Fruit fly (Drosophila melanogaster) whole organism, prepupa: Measurements from ENCODE around the gene CG34015.

Experiments
- CG10631 ChIP-seq: fragments of 200-800 bp; sonication (Bioruptor generic); optimal IDR thresholded peaks from 2 replicates; lab custom pipeline; 2016; ENCODE audit warnings: missing biosample characterization, missing genetic modification characterization
- CG11762 ChIP-seq: fragments of 200-800 bp; sonication (Bioruptor generic); optimal IDR thresholded peaks from 3 replicates; lab custom pipeline; 2016; ENCODE audit warnings: missing biosample characterization, missing genetic modification characterization; ENCODE audit not compliant: insufficient read depth
- CG1621 ChIP-seq: fragments of 200-800 bp; sonication (Bioruptor generic); optimal IDR thresholded peaks from 3 replicates; lab custom pipeline; 2018; ENCODE audit warnings: missing biosample characterization, mild to moderate bottlenecking, missing genetic modification characterization
- CG3032 ChIP-seq: fragments of 200-800 bp; optimal IDR thresholded peaks from 2 replicates; lab custom pipeline; 2019; ENCODE audit warnings: missing biosample characterization, mild to moderate bottlenecking, missing genetic modification characterization, moderate library complexity
- CG3919 ChIP-seq: fragments of 200-800 bp; sonication (Bioruptor generic); optimal IDR thresholded peaks from 3 replicates; lab custom pipeline; 2016; ENCODE audit warnings: missing biosample characterization, missing genetic modification characterization
- CG6163 ChIP-seq: fragments of 200-800 bp; sonication (Bioruptor generic); IDR thresholded peaks from 3 replicates; pipeline ENCODE4 v1.3.6; 2022; ENCODE audit warnings: missing biosample characterization, missing genetic modification characterization
- CG6276 ChIP-seq: fragments of 200-800 bp; sonication (Bioruptor generic); optimal IDR thresholded peaks from 2 replicates; lab custom pipeline; 2017; ENCODE audit warnings: missing biosample characterization, mild to moderate bottlenecking, missing genetic modification characterization
- CG6792 ChIP-seq: fragments of 200-800 bp; sonication (Bioruptor generic); optimal IDR thresholded peaks from 3 replicates; lab custom pipeline; 2016; ENCODE audit warnings: missing biosample characterization, missing genetic modification characterization
- CG8319 ChIP-seq: fragments of 200-800 bp; sonication (Bioruptor generic); optimal IDR thresholded peaks from 3 replicates; lab custom pipeline; 2016; ENCODE audit warnings: missing biosample characterization, missing genetic modification characterization
- CG9139 ChIP-seq: fragments of 200-800 bp; sonication (Bioruptor generic); optimal IDR thresholded peaks from 3 replicates; lab custom pipeline; 2017; ENCODE audit warnings: missing biosample characterization, mild to moderate bottlenecking, missing genetic modification characterization
- Eip75B ChIP-seq: fragments of 200-800 bp; sonication (Bioruptor generic); optimal IDR thresholded peaks from 3 replicates; lab custom pipeline; 2016; ENCODE audit warnings: missing biosample characterization, missing genetic modification characterization
- Eip78C ChIP-seq: fragments of 200-800 bp; sonication (Bioruptor generic); peaks from one replicate; lab custom pipeline; 2016; ENCODE audit warnings: missing biosample characterization, missing genetic modification characterization
- Hr38 ChIP-seq: sonication (Bioruptor generic); optimal IDR thresholded peaks from 2 replicates; lab custom pipeline; 2016; ENCODE audit warnings: missing biosample characterization, missing genetic modification characterization
- Hr4 ChIP-seq: fragments of 200-800 bp; sonication (Bioruptor generic); optimal IDR thresholded peaks from 3 replicates; lab custom pipeline; 2016; ENCODE audit warnings: missing biosample characterization, missing genetic modification characterization
- Lpt ChIP-seq: fragments of 200-800 bp; sonication (Bioruptor generic); optimal IDR thresholded peaks from 3 replicates; lab custom pipeline; 2016; ENCODE audit warnings: missing biosample characterization, missing genetic modification characterization
- Smox ChIP-seq: fragments of 200-800 bp; sonication (Bioruptor generic); optimal IDR thresholded peaks from 3 replicates; lab custom pipeline; 2016; ENCODE audit warnings: missing biosample characterization, missing genetic modification characterization
- Sox14 ChIP-seq: fragments of 200-800 bp; sonication (Bioruptor generic); optimal IDR thresholded peaks from 3 replicates; lab custom pipeline; 2016; ENCODE audit warnings: missing biosample characterization, missing genetic modification characterization
- acj6 ChIP-seq: fragments of 200-800 bp; sonication (Bioruptor generic); optimal IDR thresholded peaks from 3 replicates; lab custom pipeline; 2016; ENCODE audit warnings: missing biosample characterization, missing genetic modification characterization
- cyc ChIP-seq: fragments of 200-800 bp; sonication (Bioruptor generic); optimal IDR thresholded peaks from 3 replicates; lab custom pipeline; 2016; ENCODE audit warnings: missing biosample characterization, missing genetic modification characterization
- dac ChIP-seq: fragments of 200-800 bp; sonication (Bioruptor generic); optimal IDR thresholded peaks from 2 replicates; lab custom pipeline; 2017; ENCODE audit warnings: missing biosample characterization, mild to moderate bottlenecking, missing genetic modification characterization
- eg ChIP-seq: fragments of 200-800 bp; sonication (Bioruptor generic); IDR thresholded peaks from 3 replicates; pipeline ENCODE4 v1.3.6; 2022; ENCODE audit warnings: missing biosample characterization, missing genetic modification characterization
- esn ChIP-seq: fragments of 200-800 bp; sonication (Bioruptor generic); optimal IDR thresholded peaks from 2 replicates; lab custom pipeline; 2016; ENCODE audit warnings: missing biosample characterization, mild to moderate bottlenecking, missing genetic modification characterization, moderate library complexity
- fd85E ChIP-seq: fragments of 200-800 bp; sonication (Bioruptor generic); optimal IDR thresholded peaks from 3 replicates; lab custom pipeline; 2016; ENCODE audit warnings: missing biosample characterization, missing genetic modification characterization
- fkh ChIP-seq: fragments of 200-800 bp; sonication (Bioruptor generic); optimal IDR thresholded peaks from 3 replicates; lab custom pipeline; 2017; ENCODE audit warnings: missing biosample characterization, mild to moderate bottlenecking, missing genetic modification characterization, moderate library complexity
- lz ChIP-seq: fragments of 200-800 bp; sonication (Bioruptor generic); optimal IDR thresholded peaks from 3 replicates; lab custom pipeline; 2016; ENCODE audit warnings: missing biosample characterization, missing genetic modification characterization
- net ChIP-seq: fragments of 200-800 bp; sonication (Bioruptor generic); optimal IDR thresholded peaks from 3 replicates; lab custom pipeline; 2016; ENCODE audit warnings: missing biosample characterization, missing genetic modification characterization
- pdm3 ChIP-seq: fragments of 200-800 bp; sonication (Bioruptor generic); optimal IDR thresholded peaks from 3 replicates; lab custom pipeline; 2016; ENCODE audit warnings: missing biosample characterization, missing genetic modification characterization
- spab ChIP-seq: fragments of 200-800 bp; sonication (Bioruptor generic); optimal IDR thresholded peaks from 2 replicates; lab custom pipeline; 2017; ENCODE audit warnings: missing biosample characterization, mild to moderate bottlenecking, missing genetic modification characterization, missing genetic modification reagents
- ss ChIP-seq, 2 experiments: fragments of 200-800 bp; sonication (Bioruptor generic); optimal IDR thresholded peaks; 2 replicates in 1 of 2; 3 replicates in 1 of 2; lab custom pipeline; 2017 to 2018; ENCODE audit warnings: mild to moderate bottlenecking in 2 of 2, missing biosample characterization in 2 of 2, missing genetic modification characterization in 2 of 2, moderate library complexity in 1 of 2
- svp ChIP-seq: fragments of 200-800 bp; sonication (Bioruptor generic); peaks from one replicate; lab custom pipeline; 2016; ENCODE audit warnings: missing biosample characterization, missing genetic modification characterization
- topi ChIP-seq: fragments of 200-800 bp; sonication (Bioruptor generic); optimal IDR thresholded peaks from 3 replicates; lab custom pipeline; 2016; ENCODE audit warnings: missing biosample characterization, missing genetic modification characterization
- vri ChIP-seq: fragments of 200-800 bp; sonication (Bioruptor generic); optimal IDR thresholded peaks from 3 replicates; lab custom pipeline; 2016; ENCODE audit warnings: missing biosample characterization, mild to moderate bottlenecking, missing genetic modification characterization

Gene CG34015

DNA sequence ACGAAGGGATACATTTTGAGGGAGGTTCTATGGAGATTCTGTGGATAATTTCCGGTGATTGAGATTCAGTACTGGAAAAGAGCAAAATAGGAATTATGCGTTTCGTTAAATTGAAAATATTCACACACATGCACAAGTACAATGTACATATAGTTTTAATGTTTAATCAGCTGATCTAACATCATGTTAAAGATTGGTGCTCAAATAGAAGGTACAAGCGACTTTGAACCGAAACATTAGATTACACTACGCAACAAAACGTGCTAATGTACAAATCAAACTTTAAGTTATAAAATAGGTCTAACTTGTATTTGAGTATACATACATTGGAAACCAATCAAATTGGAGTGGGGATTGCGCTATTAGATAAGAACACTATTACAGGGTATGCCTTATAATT, 28.1 kb downstream of the CG34015 start:
- TF ChIP-seq eg (GFP tag; lab: Robert Waterston, UW): no peak
- TF ChIP-seq Lpt: no peak
- TF ChIP-seq CG11762: no peak
- no peak for TF ChIP-seq CG6163 (GFP tag; lab: Robert Waterston, UW)
- TF ChIP-seq Sox14 (GFP tag; lab: Kevin White, UChicago): no peak
- no peak for TF ChIP-seq ss (GFP tag; optimal IDR thresholded peaks at IDR 0.05; lab: Kevin White, UChicago)
- peak; percentile 52 for TF ChIP-seq fkh (GFP tag; lab: Kevin White, UChicago)
- TF ChIP-seq, all 60 proteins: peak for 1

DNA sequence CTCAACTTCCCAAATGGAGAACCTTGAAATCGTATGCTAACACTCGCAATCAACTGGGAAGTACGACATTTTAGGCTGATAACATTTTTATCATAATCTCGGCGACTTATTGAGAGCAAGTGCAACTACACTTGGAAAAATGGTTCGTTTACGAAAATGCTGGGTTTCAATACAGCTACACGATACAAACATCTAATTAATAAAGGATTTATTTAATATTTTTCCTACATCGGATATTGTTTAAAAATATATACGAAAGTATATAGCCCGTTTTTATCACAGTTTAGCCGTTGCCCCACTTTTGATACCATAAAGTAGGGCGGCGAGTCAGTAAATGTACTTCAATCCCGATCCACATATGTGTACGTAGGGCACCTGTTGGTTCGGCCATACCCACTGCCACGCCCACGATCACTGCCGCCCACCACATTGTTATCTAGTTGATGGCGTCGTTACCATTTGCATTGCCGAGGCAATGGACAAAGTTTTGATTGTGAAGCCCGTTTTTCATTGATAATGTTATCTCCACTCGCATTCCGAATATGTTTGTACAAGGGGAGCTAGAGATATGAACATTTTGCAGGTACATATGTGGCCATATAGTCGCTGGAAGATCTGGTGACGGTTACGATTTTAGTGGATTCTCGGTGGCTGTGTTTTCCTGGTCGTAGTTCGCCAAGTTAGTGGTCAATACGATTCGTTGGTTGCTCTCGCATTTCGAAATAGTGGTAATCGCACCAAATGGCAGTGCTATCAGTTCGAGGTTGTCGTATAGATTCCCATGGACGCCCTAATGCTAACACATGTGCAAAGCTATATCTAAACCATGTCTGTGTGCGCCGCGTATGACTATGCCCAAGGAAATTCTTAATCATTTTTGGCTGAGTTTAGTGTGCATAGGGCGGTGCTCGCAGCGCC, 33.4 kb downstream of the CG34015 start, which contains the start of gene Traf-like:
TSS of gene Traf-like (plus strand) at position 596 of the 918 bp plus-strand sequence.
- TF ChIP-seq Eip78C (GFP tag; lab: Kevin White, UChicago) (peak; percentile 51), net (GFP tag; lab: Kevin White, UChicago) (no peak), CG8319 (GFP tag; lab: Kevin White, UChicago) (no peak), svp (GFP tag; lab: Kevin White, UChicago) (peak; percentile 81), esn (GFP tag; lab: Kevin White, UChicago) (peak; percentile 5), fkh (GFP tag; lab: Kevin White, UChicago) (peak; percentile 38), topi (peak; percentile 5), fd85E (GFP tag; lab: Kevin White, UChicago) (no peak), pdm3 (GFP tag; lab: Kevin White, UChicago) (no peak), Smox (GFP tag; lab: Kevin White, UChicago) (no peak), Eip75B (GFP tag; lab: Kevin White, UChicago) (peak; percentile 50), acj6 (GFP tag; lab: Kevin White, UChicago) (no peak), dac (GFP tag; lab: Kevin White, UChicago) (no peak), CG6276 (no peak), lz (GFP tag; lab: Kevin White, UChicago) (peak; percentile 13), CG3032 (no peak), cyc (GFP tag; lab: Kevin White, UChicago) (no peak), CG9139 (GFP tag; lab: Kevin White, UChicago) (no peak), CG1621 (tag; lab: Kevin White, UChicago) (no peak), vri (GFP tag; lab: Kevin White, UChicago) (no peak)

dm6 chrX:16406083-16406482, 42.0 kb downstream of the CG34015 start:
- TF ChIP-seq Eip78C (GFP tag; lab: Kevin White, UChicago): peak; percentile 46
- TF ChIP-seq ss (GFP tag; optimal IDR thresholded peaks at IDR 0.05; lab: Kevin White, UChicago): no peak
- TF ChIP-seq, all 60 proteins: peak for 1

DNA sequence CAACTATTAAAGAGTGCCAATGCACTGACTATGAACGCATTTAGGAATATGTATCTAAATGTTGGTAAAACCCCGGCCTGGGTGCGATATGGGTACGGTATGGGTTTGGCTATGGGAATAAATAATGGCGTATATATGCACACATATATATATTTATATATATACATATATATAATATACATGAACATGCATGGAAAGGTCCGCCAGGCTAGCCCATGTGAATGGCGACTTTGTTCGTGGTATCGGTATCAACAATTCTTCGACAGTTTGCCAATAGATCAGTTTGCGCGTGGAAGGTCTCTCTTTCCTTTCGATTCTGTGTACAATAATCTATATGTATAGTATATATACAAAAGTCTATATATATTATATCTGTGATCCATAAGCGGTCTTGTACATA, 42.9 kb downstream of the CG34015 start, which contains the start of gene CG4301:
TSS of gene CG4301 (plus strand) at position 301 of the 400 bp plus-strand sequence.
- TF ChIP-seq CG6792 (GFP tag; lab: Kevin White, UChicago): no peak
- no peak for TF ChIP-seq Hr4 (GFP tag; lab: Kevin White, UChicago)
- no peak for TF ChIP-seq CG6163 (GFP tag; lab: Robert Waterston, UW)
- no peak for TF ChIP-seq Hr38 (GFP tag; lab: Kevin White, UChicago)
- no peak for TF ChIP-seq topi
- TF ChIP-seq CG10631 (GFP tag; lab: Kevin White, UChicago): no peak
- no peak for TF ChIP-seq esn (GFP tag; lab: Kevin White, UChicago)
- no peak for TF ChIP-seq CG3919 (GFP tag; lab: Kevin White, UChicago)
- TF ChIP-seq spab (GFP tag; lab: Kevin White, UChicago): no peak

- TF ChIP-seq svp (GFP tag; lab: Kevin White, UChicago) (peak; percentile 53), dac (GFP tag; lab: Kevin White, UChicago) (no peak), vri (GFP tag; lab: Kevin White, UChicago) (peak; percentile 21)
These were observed 43.3 kb downstream of the CG34015 start, which contains the start of gene CG9981 for dm6 chrX:16404803-16405202. TSS of gene CG9981 (minus strand) at chrX:16405122.
